Fruit fly (Drosophila melanogaster) whole organism, prepupa: ENCODE measurements around the gene CG7213.
A peak's percentile ranks its signal among the peaks of the same experiment; 100 is the strongest.

Source experiments
- Eip78C ChIP-seq: fragments of 200-800 bp; sonication (Bioruptor generic); peaks from one replicate; lab custom pipeline; 2016; ENCODE audit warnings: missing biosample characterization, missing genetic modification characterization
- Eip93F ChIP-seq: fragments of 200-800 bp; sonication (Bioruptor generic); optimal IDR thresholded peaks from 2 replicates; lab custom pipeline; 2016; ENCODE audit warnings: missing biosample characterization, mild to moderate bottlenecking, missing genetic modification characterization
- Gug ChIP-seq: fragments of 200-800 bp; sonication (Bioruptor generic); IDR thresholded peaks from 2 replicates; pipeline ENCODE4 v1.3.6; 2022; ENCODE audit warnings: missing biosample characterization, missing genetic modification characterization
- Hr38 ChIP-seq: sonication (Bioruptor generic); optimal IDR thresholded peaks from 2 replicates; lab custom pipeline; 2016; ENCODE audit warnings: missing biosample characterization, missing genetic modification characterization
- acj6 ChIP-seq: fragments of 200-800 bp; sonication (Bioruptor generic); optimal IDR thresholded peaks from 3 replicates; lab custom pipeline; 2016; ENCODE audit warnings: missing biosample characterization, missing genetic modification characterization
- esn ChIP-seq: fragments of 200-800 bp; sonication (Bioruptor generic); optimal IDR thresholded peaks from 2 replicates; lab custom pipeline; 2016; ENCODE audit warnings: missing biosample characterization, mild to moderate bottlenecking, missing genetic modification characterization, moderate library complexity
- salr ChIP-seq, 2 experiments: fragments of 200-800 bp; sonication (Bioruptor generic); optimal IDR thresholded peaks; 3 replicates each; lab custom pipeline; 2016 to 2018; ENCODE audit warnings: missing biosample characterization in 2 of 2, missing genetic modification characterization in 2 of 2, mild to moderate bottlenecking in 1 of 2
- spab ChIP-seq: fragments of 200-800 bp; sonication (Bioruptor generic); optimal IDR thresholded peaks from 2 replicates; lab custom pipeline; 2017; ENCODE audit warnings: missing biosample characterization, mild to moderate bottlenecking, missing genetic modification characterization, missing genetic modification reagents

- TF ChIP-seq Eip78C (peak; percentile 78), Hr38 (GFP tag; lab: Kevin White, UChicago) (no peak), acj6 (no peak), spab (GFP tag; lab: Kevin White, UChicago) (no peak), Eip93F (GFP tag; lab: Kevin White, UChicago) (no peak), salr (GFP tag; optimal IDR thresholded peaks at IDR 0.05; lab: Kevin White, UChicago) (peak in 1 of 2 experiments; percentile 11), Gug (GFP tag; lab: Robert Waterston, UW) (no peak), esn (GFP tag; lab: Kevin White, UChicago) (peak; percentile 53)
Observed at dm6 chr3L:8289336-8290258, 49.2 kb upstream of the CG7213 start, which contains the start of gene cert.
